Worm (Caenorhabditis elegans) whole organism, young adult: ENCODE results near the gene B0252.5.

Source experiments
- B0019.2 ChIP-seq: fragments of 200-800 bp; sonication (Bioruptor generic); conservative IDR thresholded peaks from 2 replicates; pipeline ENCODE4 v1.3.6; 2022; ENCODE audit warnings: missing genetic modification reagents, missing genetic modification characterization, missing compliant biosample characterization
- B0035.1 ChIP-seq: sonication (generic microtip); optimal IDR thresholded peaks from 2 replicates; lab custom pipeline; 2016; ENCODE audit warnings: missing genetic modification characterization, mild to moderate bottlenecking, missing compliant biosample characterization, missing genotype, missing genetic modification reagents
- B0336.3 ChIP-seq: fragments of 200-800 bp; sonication (Bioruptor generic); IDR thresholded peaks from 2 replicates; pipeline ENCODE4 v1.3.6; 2022; ENCODE audit warnings: missing genetic modification characterization, missing compliant biosample characterization
- F23B12.7 ChIP-seq: sonication (generic microtip); optimal IDR thresholded peaks from 2 replicates; lab custom pipeline; 2017; ENCODE audit warnings: missing genetic modification characterization, mild to moderate bottlenecking, missing compliant biosample characterization, antibody characterized with exemption, moderate library complexity; ENCODE audit not compliant: insufficient read depth
- F33H1.4 ChIP-seq: fragments of 200-800 bp; sonication (Bioruptor generic); IDR thresholded peaks from 2 replicates; pipeline ENCODE4 v1.3.6; 2022; ENCODE audit warnings: missing genetic modification reagents, missing genetic modification characterization, missing compliant biosample characterization
- F37B4.10 ChIP-seq: fragments of 200-800 bp; sonication (Bioruptor generic); IDR thresholded peaks from 2 replicates; pipeline ENCODE4 v1.3.6; 2022; ENCODE audit warnings: missing genetic modification characterization, missing compliant biosample characterization
- F52B5.7 ChIP-seq: sonication (generic microtip); optimal IDR thresholded peaks from 2 replicates; lab custom pipeline; 2016; ENCODE audit warnings: mild to moderate bottlenecking, missing genetic modification characterization, missing compliant biosample characterization
- K11D2.4 ChIP-seq: fragments of 200-800 bp; sonication (Bioruptor generic); IDR thresholded peaks from 2 replicates; pipeline ENCODE4 v1.3.6; 2022; ENCODE audit warnings: missing genetic modification reagents, missing genetic modification characterization, missing compliant biosample characterization
- K12H6.12 ChIP-seq: fragments of 200-800 bp; sonication (Bioruptor generic); optimal IDR thresholded peaks from 2 replicates; lab custom pipeline; 2018; ENCODE audit warnings: mild to moderate bottlenecking, missing genetic modification characterization, missing compliant biosample characterization
- T07F8.4 ChIP-seq: sonication (generic microtip); optimal IDR thresholded peaks from 2 replicates; lab custom pipeline; 2016; ENCODE audit warnings: mild to moderate bottlenecking, missing genetic modification characterization, moderate library complexity, missing compliant biosample characterization
- Y53F4B.3 ChIP-seq: fragments of 200-800 bp; sonication (Bioruptor generic); IDR thresholded peaks from 2 replicates; pipeline ENCODE4 v1.3.6; 2022; ENCODE audit warnings: missing genetic modification reagents, missing genetic modification characterization, missing compliant biosample characterization
- Y53G8AR.9 ChIP-seq: fragments of 200-800 bp; sonication (Bioruptor generic); conservative IDR thresholded peaks from 2 replicates; pipeline ENCODE4 v1.3.6; 2022; ENCODE audit warnings: missing genetic modification reagents, missing genetic modification characterization, missing compliant biosample characterization
- Y79H2A.3 ChIP-seq: fragments of 200-800 bp; sonication (Bioruptor generic); conservative IDR thresholded peaks from 2 replicates; pipeline ENCODE4 v1.3.6; 2022; ENCODE audit warnings: missing genetic modification reagents, missing genetic modification characterization, missing compliant biosample characterization
- akir-1 ChIP-seq: fragments of 200-800 bp; sonication (Bioruptor generic); optimal IDR thresholded peaks from 2 replicates; lab custom pipeline; 2018; ENCODE audit warnings: mild to moderate bottlenecking, missing genetic modification characterization, moderate library complexity, missing compliant biosample characterization
- bed-2 ChIP-seq: fragments of 200-800 bp; sonication (Bioruptor generic); IDR thresholded peaks from 2 replicates; pipeline ENCODE4 v1.3.6; 2022; ENCODE audit warnings: missing genetic modification reagents, missing genetic modification characterization, missing compliant biosample characterization
- ccch-3 ChIP-seq: fragments of 200-800 bp; sonication (Bioruptor generic); optimal IDR thresholded peaks from 2 replicates; lab custom pipeline; 2018; ENCODE audit warnings: mild to moderate bottlenecking, missing genetic modification characterization, missing compliant biosample characterization
- ceh-100 ChIP-seq: fragments of 200-800 bp; sonication (Bioruptor generic); IDR thresholded peaks from 2 replicates; pipeline ENCODE4 v1.3.6; 2022; ENCODE audit warnings: missing genetic modification reagents, missing genetic modification characterization, missing compliant biosample characterization
- ceh-27 ChIP-seq: fragments of 200-800 bp; sonication (Bioruptor generic); optimal IDR thresholded peaks from 2 replicates; lab custom pipeline; 2018; ENCODE audit warnings: mild to moderate bottlenecking, missing genetic modification characterization, moderate library complexity, missing compliant biosample characterization
- dox-1 ChIP-seq: fragments of 200-800 bp; sonication (Bioruptor generic); IDR thresholded peaks from 2 replicates; pipeline ENCODE4 v1.3.6; 2022; ENCODE audit warnings: missing genetic modification reagents, missing genetic modification characterization, missing compliant biosample characterization
- dpff-1 ChIP-seq: sonication (generic microtip); optimal IDR thresholded peaks from 2 replicates; lab custom pipeline; 2017; ENCODE audit warnings: mild to moderate bottlenecking, missing genetic modification characterization, missing compliant biosample characterization
- efl-1 ChIP-seq: fragments of 150-350 bp; optimal IDR thresholded peaks from 2 replicates; lab custom pipeline; 2014; ENCODE audit warnings: missing biosample characterization, missing genetic modification reagents, missing genetic modification characterization
- egl-18 ChIP-seq: fragments of 200-800 bp; sonication (Bioruptor generic); IDR thresholded peaks from 2 replicates; pipeline ENCODE4 v1.3.6; 2022; ENCODE audit warnings: missing genetic modification reagents, missing genetic modification characterization, missing compliant biosample characterization
- egrh-3 ChIP-seq: fragments of 200-800 bp; sonication (Bioruptor generic); IDR thresholded peaks from 2 replicates; pipeline ENCODE4 v1.3.6; 2022; ENCODE audit warnings: missing genetic modification reagents, missing genetic modification characterization, missing compliant biosample characterization
- ekl-4 ChIP-seq: fragments of 200-800 bp; sonication (Bioruptor generic); IDR thresholded peaks from 2 replicates; pipeline ENCODE4 v1.3.6; 2022; ENCODE audit warnings: missing genetic modification reagents, missing genetic modification characterization, missing compliant biosample characterization
- ets-4 ChIP-seq: fragments of 200-800 bp; sonication (Bioruptor generic); optimal IDR thresholded peaks from 2 replicates; lab custom pipeline; 2018; ENCODE audit warnings: mild to moderate bottlenecking, missing genetic modification characterization, missing compliant biosample characterization
- gei-17 ChIP-seq: fragments of 200-800 bp; sonication (Bioruptor generic); optimal IDR thresholded peaks from 2 replicates; lab custom pipeline; 2018; ENCODE audit warnings: mild to moderate bottlenecking, missing genetic modification characterization, missing compliant biosample characterization
- him-1 ChIP-seq: sonication (generic microtip); optimal IDR thresholded peaks from 2 replicates; lab custom pipeline; 2016; ENCODE audit warnings: missing genotype, missing genetic modification reagents, missing genetic modification characterization, missing compliant biosample characterization
- hmg-1.2 ChIP-seq: fragments of 200-800 bp; sonication (Bioruptor generic); IDR thresholded peaks from 2 replicates; pipeline ENCODE4 v1.3.6; 2022; ENCODE audit warnings: missing genetic modification reagents, missing genetic modification characterization, missing compliant biosample characterization
- hmg-20 ChIP-seq: fragments of 200-800 bp; sonication (Bioruptor generic); IDR thresholded peaks from 2 replicates; pipeline ENCODE4 v1.3.6; 2022; ENCODE audit warnings: missing genetic modification reagents, missing genetic modification characterization, missing compliant biosample characterization
- hsf-1 ChIP-seq: fragments of 200-800 bp; sonication (Bioruptor generic); IDR thresholded peaks from 2 replicates; pipeline ENCODE4 v1.3.6; 2022; ENCODE audit warnings: missing genetic modification reagents, missing genetic modification characterization, missing compliant biosample characterization
- let-526 ChIP-seq: fragments of 200-800 bp; sonication (Bioruptor generic); IDR thresholded peaks from 2 replicates; pipeline ENCODE4 v1.3.6; 2022; ENCODE audit warnings: missing genetic modification reagents, missing genetic modification characterization, missing compliant biosample characterization
- lir-1 ChIP-seq: fragments of 200-800 bp; sonication (Bioruptor generic); conservative IDR thresholded peaks from 2 replicates; pipeline ENCODE4 v1.3.6; 2022; ENCODE audit warnings: missing genetic modification reagents, missing genetic modification characterization, missing compliant biosample characterization
- madf-6 ChIP-seq: fragments of 200-800 bp; sonication (Bioruptor generic); IDR thresholded peaks from 2 replicates; pipeline ENCODE4 v1.3.6; 2022; ENCODE audit warnings: missing genetic modification reagents, missing genetic modification characterization, missing compliant biosample characterization
- madf-8 ChIP-seq: fragments of 200-800 bp; sonication (Bioruptor generic); conservative IDR thresholded peaks from 2 replicates; pipeline ENCODE4 v1.3.6; 2022; ENCODE audit warnings: missing genetic modification reagents, missing genetic modification characterization, missing compliant biosample characterization
- mes-4 ChIP-seq: sonication (generic microtip); optimal IDR thresholded peaks from 2 replicates; lab custom pipeline; 2016; ENCODE audit warnings: missing genotype, missing genetic modification characterization, missing compliant biosample characterization
- mxl-1 ChIP-seq: sonication (generic microtip); optimal IDR thresholded peaks from 2 replicates; lab custom pipeline; 2016; ENCODE audit warnings: missing genetic modification characterization, missing compliant biosample characterization
- nfya-2 ChIP-seq: fragments of 200-800 bp; sonication (Bioruptor generic); IDR thresholded peaks from 2 replicates; pipeline ENCODE4 v1.3.6; 2022; ENCODE audit warnings: missing genetic modification reagents, missing genetic modification characterization, missing compliant biosample characterization
- nhr-120 ChIP-seq: fragments of 200-800 bp; sonication (Bioruptor generic); IDR thresholded peaks from 2 replicates; pipeline ENCODE4 v1.3.6; 2022; ENCODE audit warnings: missing genetic modification characterization, missing compliant biosample characterization
- nhr-90 ChIP-seq: sonication (generic microtip); optimal IDR thresholded peaks from 2 replicates; lab custom pipeline; 2016; ENCODE audit warnings: missing genotype, mild to moderate bottlenecking, missing genetic modification characterization, missing compliant biosample characterization
- repo-1 ChIP-seq: sonication (generic microtip); optimal IDR thresholded peaks from 2 replicates; lab custom pipeline; 2017; ENCODE audit warnings: mild to moderate bottlenecking, missing genetic modification characterization, missing compliant biosample characterization
- sdz-38 ChIP-seq: sonication (generic microtip); optimal IDR thresholded peaks from 2 replicates; lab custom pipeline; 2016; ENCODE audit warnings: missing genotype, missing genetic modification characterization, missing compliant biosample characterization
- snpc-1.3 ChIP-seq: sonication (generic microtip); optimal IDR thresholded peaks from 2 replicates; lab custom pipeline; 2017; ENCODE audit warnings: missing genetic modification characterization, mild to moderate bottlenecking, missing compliant biosample characterization, antibody characterized with exemption, moderate library complexity, missing genotype, missing genetic modification reagents; ENCODE audit not compliant: insufficient read depth
- snpc-4 ChIP-seq, 5 experiments: fragments of 150-350 bp in 1 of 5; sonication (generic microtip) in 4 of 5; optimal IDR thresholded peaks; 2 replicates each; lab custom pipeline; 2014 to 2018; ENCODE audit warnings: missing genetic modification characterization in 5 of 5, missing biosample characterization in 3 of 5, antibody characterized with exemption in 2 of 5, mild to moderate bottlenecking in 2 of 5, missing compliant biosample characterization in 2 of 5, missing genotype in 2 of 5, moderate library complexity in 2 of 5, missing genetic modification reagents in 1 of 5
- somi-1 ChIP-seq: fragments of 200-800 bp; sonication (Bioruptor generic); optimal IDR thresholded peaks from 2 replicates; lab custom pipeline; 2018; ENCODE audit warnings: mild to moderate bottlenecking, missing genetic modification characterization, missing compliant biosample characterization
- tbx-9 ChIP-seq: sonication (generic microtip); optimal IDR thresholded peaks from 2 replicates; lab custom pipeline; 2016; ENCODE audit warnings: borderline replicate concordance, missing genetic modification characterization, inconsistent platforms, missing compliant biosample characterization
- xnd-1 ChIP-seq: sonication (generic microtip); optimal IDR thresholded peaks from 2 replicates; lab custom pipeline; 2016; ENCODE audit warnings: missing genotype, missing genetic modification reagents, missing genetic modification characterization, missing compliant biosample characterization
- ztf-18 ChIP-seq: sonication (generic microtip); optimal IDR thresholded peaks from 2 replicates; lab custom pipeline; 2016; ENCODE audit warnings: missing genotype, mild to moderate bottlenecking, missing genetic modification characterization, missing compliant biosample characterization
- ztf-3 ChIP-seq: fragments of 200-800 bp; sonication (Bioruptor generic); optimal IDR thresholded peaks from 2 replicates; lab custom pipeline; 2018; ENCODE audit warnings: mild to moderate bottlenecking, missing genetic modification characterization, missing compliant biosample characterization

B0252.5 gene

DNA sequence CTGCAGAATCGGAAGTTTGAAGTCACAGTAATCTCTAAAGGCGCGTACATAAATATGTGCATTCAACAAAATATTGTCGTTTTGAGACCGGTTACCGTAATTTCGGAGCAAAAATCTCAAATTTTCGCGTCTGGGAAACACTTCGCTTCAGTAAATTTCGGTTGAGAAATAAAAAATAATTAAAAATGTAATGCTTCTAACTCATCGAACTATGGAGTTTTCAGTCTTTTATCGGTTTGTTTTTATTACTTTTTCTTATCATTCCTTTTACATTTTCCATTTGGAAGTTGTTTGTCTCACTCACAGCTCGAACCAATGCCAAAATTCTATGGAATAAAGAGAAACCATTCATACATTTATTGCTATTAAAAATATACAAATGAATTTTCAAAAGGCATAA is 30.5 kb downstream of the B0252.5 start (continued):
- TF ChIP-seq B0019.2, result 0 out of 2 replicates have a peak, but pooled peaks have one; percentile 21
- TF ChIP-seq sdz-38 (tag; lab: Kevin White, UChicago), result no peak
- TF ChIP-seq hmg-1.2 (GFP tag; lab: Robert Waterston, UW), result peak; percentile 42
- TF ChIP-seq snpc-4 (GFP tag; optimal IDR thresholded peaks at IDR 0.05; lab: Kevin White, UChicago), result no peak
- peak in 1 of 4 experiments; percentile 7 for TF ChIP-seq snpc-4 (tag; optimal IDR thresholded peaks at IDR 0.05; lab: Kevin White, UChicago)
- TF ChIP-seq egrh-3, result no peak
- no peak for TF ChIP-seq Y79H2A.3
- no peak for TF ChIP-seq ztf-3 (GFP tag; lab: Kevin White, UChicago)
- no peak for TF ChIP-seq madf-8 (GFP tag; lab: Robert Waterston, UW)
- no peak for TF ChIP-seq ceh-27 (GFP tag; lab: Kevin White, UChicago)
- TF ChIP-seq T07F8.4 (tag; lab: Kevin White, UChicago), result no peak
- no peak for TF ChIP-seq nfya-2 (GFP tag; lab: Robert Waterston, UW)
- TF ChIP-seq ceh-100 (GFP tag; lab: Robert Waterston, UW), result no peak
- TF ChIP-seq repo-1 (tag; lab: Kevin White, UChicago), result peak; percentile 82
- TF ChIP-seq mxl-1 (tag; lab: Kevin White, UChicago), result no peak
- no peak for TF ChIP-seq nhr-120
- TF ChIP-seq K12H6.12, result peak; percentile 34
- no peak for TF ChIP-seq F33H1.4 (GFP tag; lab: Robert Waterston, UW)
- TF ChIP-seq K11D2.4 (GFP tag; lab: Robert Waterston, UW), result peak; percentile 81
- no peak for TF ChIP-seq B0035.1 (tag; lab: Kevin White, UChicago)
- no peak for TF ChIP-seq egl-18 (GFP tag; lab: Robert Waterston, UW)
- peak; percentile 66 for TF ChIP-seq F52B5.7 (tag; lab: Kevin White, UChicago)
- TF ChIP-seq xnd-1 (tag; lab: Kevin White, UChicago), result no peak
- 0 out of 2 replicates have a peak, but pooled peaks have one; percentile 30 for TF ChIP-seq ekl-4 (GFP tag; lab: Robert Waterston, UW)
- no peak for TF ChIP-seq let-526
- TF ChIP-seq F23B12.7, result no peak
- no peak for TF ChIP-seq madf-6 (GFP tag; lab: Robert Waterston, UW)
- peak; percentile 60 for TF ChIP-seq nhr-90 (tag; lab: Kevin White, UChicago)
- TF ChIP-seq tbx-9 (tag; lab: Kevin White, UChicago), result no peak
- peak; percentile 34 for TF ChIP-seq somi-1 (GFP tag; lab: Kevin White, UChicago)
- no peak for TF ChIP-seq lir-1 (GFP tag; lab: Robert Waterston, UW)
- TF ChIP-seq ztf-18 (tag; lab: Kevin White, UChicago), result no peak
- peak; percentile 44 for TF ChIP-seq him-1 (tag; lab: Kevin White, UChicago)
- TF ChIP-seq B0336.3 (GFP tag; lab: Robert Waterston, UW), result peak; percentile 53; the same call in 1 of the 2 replicates
- no peak for TF ChIP-seq mes-4 (tag; lab: Kevin White, UChicago)
- TF ChIP-seq bed-2, result no peak
- TF ChIP-seq dox-1 (GFP tag; lab: Robert Waterston, UW), result no peak
- no peak for TF ChIP-seq dpff-1
- TF ChIP-seq hsf-1 (GFP tag; lab: Robert Waterston, UW), result 0 out of 2 replicates have a peak, but pooled peaks have one; percentile 19
- TF ChIP-seq akir-1 (GFP tag; lab: Kevin White, UChicago), result no peak
- TF ChIP-seq snpc-1.3 (tag; lab: Kevin White, UChicago), result no peak
- no peak; the same call in 1 of the 2 replicates for TF ChIP-seq Y53G8AR.9 (GFP tag; lab: Robert Waterston, UW)
- TF ChIP-seq ets-4, result no peak
- no peak for TF ChIP-seq efl-1 (GFP tag; lab: Kevin White, UChicago)
- no peak for TF ChIP-seq F37B4.10
- TF ChIP-seq ccch-3, result no peak
- no peak; the same call in 1 of the 2 replicates for TF ChIP-seq hmg-20 (GFP tag; lab: Robert Waterston, UW)
- TF ChIP-seq gei-17 (GFP tag; lab: Kevin White, UChicago), result no peak
- TF ChIP-seq Y53F4B.3, result no peak
